ENCODE assay signal across 2 fruit fly cellular contexts in the genomic region with DNA sequence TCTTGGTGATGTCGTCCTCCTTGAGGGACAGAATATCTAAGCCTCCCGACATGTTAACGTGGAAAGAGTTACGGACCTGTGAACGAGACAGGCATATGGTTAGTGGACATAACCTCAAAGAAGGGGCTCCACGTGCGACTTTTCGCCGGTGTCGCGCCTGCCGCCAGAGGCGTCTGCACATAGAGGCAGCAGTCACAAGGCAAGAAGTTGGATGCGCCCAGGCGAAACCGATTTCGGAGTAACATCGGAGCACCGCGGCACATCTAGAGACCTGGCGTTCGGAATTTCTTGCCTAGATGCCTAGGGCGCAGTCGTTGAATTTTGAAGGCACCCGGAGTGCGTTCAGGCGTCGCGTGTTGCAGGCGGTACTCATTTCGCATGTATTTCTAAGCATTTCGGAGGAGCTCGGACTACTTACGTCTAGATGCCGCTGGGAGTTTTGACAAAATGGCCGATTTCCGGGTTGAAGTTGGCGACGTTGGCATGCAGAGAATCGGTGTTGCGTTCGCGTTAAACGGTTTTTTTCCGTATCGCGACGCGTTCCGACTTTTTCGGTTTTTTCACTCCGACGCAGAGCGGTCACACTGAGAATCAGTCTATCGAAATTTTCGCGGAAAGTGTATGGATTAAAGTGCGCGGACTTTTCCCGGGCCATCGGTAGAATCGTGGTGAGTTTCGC.
A peak's percentile ranks its signal among the peaks of the same experiment; 100 is the strongest.
TF ChIP-seq lines count a peak whose summit lies in the region.

Gene sta (minus strand): TSS at position 574 of the 679 bp plus-strand sequence.
Gene inc (plus strand): TSS at position 640 of the 679 bp plus-strand sequence.

TF ChIP-seq in whole organism, embryonic, 481 proteins besides CTCF, POLR2A, EP300 and RAD21 (continued from another document and continues in another):
- TF ChIP-seq sd (tag; optimal IDR thresholded peaks at IDR 0.05; lab: Kevin White, UChicago) = peak; percentile 78
- peak; percentile 97 for TF ChIP-seq phol (tag; optimal IDR thresholded peaks at IDR 0.05; lab: Kevin White, UChicago)
- TF ChIP-seq HLHmδ (GFP tag; optimal IDR thresholded peaks at IDR 0.05; lab: Kevin White, UChicago) = peak; percentile 95
- peak; percentile 58; the same call in 1 of the 3 replicates for TF ChIP-seq gce (GFP tag; IDR thresholded peaks at IDR 0.05; lab: Robert Waterston, UW)
- TF ChIP-seq CG7987 (GFP tag; optimal IDR thresholded peaks at IDR 0.05; lab: Kevin White, UChicago) = peak; percentile 91
- no peak for TF ChIP-seq sc (optimal IDR thresholded peaks at IDR 0.05; lab: Kevin White, UChicago)
- peak; percentile 31 for TF ChIP-seq sc (GFP tag; optimal IDR thresholded peaks at IDR 0.05; lab: Kevin White, UChicago)
- peak; percentile 73 for TF ChIP-seq CG31365 (tag; optimal IDR thresholded peaks at IDR 0.05; lab: Kevin White, UChicago)
- TF ChIP-seq CoRest (tag; optimal IDR thresholded peaks at IDR 0.05; lab: Kevin White, UChicago) = peak; percentile 44
- peak; percentile 34 for TF ChIP-seq CG8290 (GFP tag; optimal IDR thresholded peaks at IDR 0.05; lab: Kevin White, UChicago)
- peak in 1 of 2 experiments; percentile 91 for TF ChIP-seq CG8290 (tag; optimal IDR thresholded peaks at IDR 0.05; lab: Kevin White, UChicago)
- peak; percentile 65 for TF ChIP-seq CG2678 (tag; optimal IDR thresholded peaks at IDR 0.05; lab: Kevin White, UChicago)
- peak; percentile 34 for TF ChIP-seq CG12155 (GFP tag; optimal IDR thresholded peaks at IDR 0.05; lab: Kevin White, UChicago)
- peak; percentile 75 for TF ChIP-seq NfI (GFP tag; optimal IDR thresholded peaks at IDR 0.05; lab: Kevin White, UChicago)
- TF ChIP-seq CG6683 (GFP tag; optimal IDR thresholded peaks at IDR 0.05; lab: Kevin White, UChicago) = peak; percentile 56
- TF ChIP-seq tio (GFP tag; optimal IDR thresholded peaks at IDR 0.05; lab: Kevin White, UChicago) = no peak
- TF ChIP-seq CG30431 (GFP tag; optimal IDR thresholded peaks at IDR 0.05; lab: Kevin White, UChicago) = peak; percentile 26
- no peak for TF ChIP-seq CG10959 (GFP tag; IDR thresholded peaks at IDR 0.05; lab: Robert Waterston, UW)
- peak; percentile 50 for TF ChIP-seq Dek (tag; optimal IDR thresholded peaks at IDR 0.05; lab: Kevin White, UChicago)
- peak; percentile 35 for TF ChIP-seq CG31224 (GFP tag; IDR thresholded peaks at IDR 0.05; lab: Robert Waterston, UW)
- peak; percentile 38 to 44 for TF ChIP-seq chif (GFP tag; optimal IDR thresholded peaks at IDR 0.05; lab: Kevin White, UChicago)
- 0 out of 2 replicates have a peak, but pooled peaks have one; percentile 26 for TF ChIP-seq ato (GFP tag; IDR thresholded peaks at IDR 0.05; lab: Robert Waterston, UW; ENCODE audit: partially characterized antibody)
- peak; percentile 85 for TF ChIP-seq HmgZ (tag; optimal IDR thresholded peaks at IDR 0.05; lab: Kevin White, UChicago)
- peak; percentile 35 for TF ChIP-seq CG1647 (GFP tag; optimal IDR thresholded peaks at IDR 0.05; lab: Kevin White, UChicago)
- peak; percentile 35 for TF ChIP-seq tap (tag; optimal IDR thresholded peaks at IDR 0.05; lab: Kevin White, UChicago)
- no peak for TF ChIP-seq Trl (optimal IDR thresholded peaks at IDR 0.05; lab: Kevin White, UChicago)
- TF ChIP-seq Trl (GFP tag; optimal IDR thresholded peaks at IDR 0.05; lab: Kevin White, UChicago) = peak; percentile 63
- TF ChIP-seq Bdp1 (GFP tag; optimal IDR thresholded peaks at IDR 0.05; lab: Kevin White, UChicago) = peak; percentile 27
- TF ChIP-seq CG8089 (GFP tag; optimal IDR thresholded peaks at IDR 0.05; lab: Kevin White, UChicago) = peak; percentile 45
- TF ChIP-seq Atf6 (GFP tag; IDR thresholded peaks at IDR 0.05; lab: Robert Waterston, UW) = peak; percentile 67
- TF ChIP-seq CG34422 (GFP tag; IDR thresholded peaks at IDR 0.05; lab: Robert Waterston, UW) = peak; percentile 80; the same call in 2 of the 3 replicates
- TF ChIP-seq MBD-R2 (GFP tag; IDR thresholded peaks at IDR 0.05; lab: Robert Waterston, UW) = peak; percentile 61
- peak; percentile 74 for TF ChIP-seq BEAF-32 (GFP tag; optimal IDR thresholded peaks at IDR 0.05; lab: Kevin White, UChicago)
- no peak for TF ChIP-seq Ravus (GFP tag; IDR thresholded peaks at IDR 0.05; lab: Robert Waterston, UW)
- peak; percentile 37 for TF ChIP-seq ac (GFP tag; optimal IDR thresholded peaks at IDR 0.05; lab: Kevin White, UChicago)
- peak; percentile 53 for TF ChIP-seq Hr51 (GFP tag; optimal IDR thresholded peaks at IDR 0.05; lab: Kevin White, UChicago)
- peak; percentile 66 for TF ChIP-seq CG2202 (tag; optimal IDR thresholded peaks at IDR 0.05; lab: Kevin White, UChicago)
- peak; percentile 64 for TF ChIP-seq Bgb (GFP tag; IDR thresholded peaks at IDR 0.05; lab: Robert Waterston, UW; ENCODE audit: partially characterized antibody)
- peak; percentile 32; the same call in 1 of the 2 replicates for TF ChIP-seq lmd (GFP tag; IDR thresholded peaks at IDR 0.05; lab: Robert Waterston, UW)
- TF ChIP-seq ara (GFP tag; IDR thresholded peaks at IDR 0.05; lab: Robert Waterston, UW) = no peak
- no peak for TF ChIP-seq Kr (GFP tag; optimal IDR thresholded peaks at IDR 0.05; lab: Kevin White, UChicago)
- TF ChIP-seq CG8944 (GFP tag; optimal IDR thresholded peaks at IDR 0.05; lab: Kevin White, UChicago) = peak; percentile 15
- peak; percentile 67 for TF ChIP-seq Vsx1 (GFP tag; optimal IDR thresholded peaks at IDR 0.05; lab: Kevin White, UChicago)
- TF ChIP-seq CG6254 (GFP tag; optimal IDR thresholded peaks at IDR 0.05; lab: Kevin White, UChicago) = peak; percentile 48
- peak; percentile 87 for TF ChIP-seq caup (GFP tag; optimal IDR thresholded peaks at IDR 0.05; lab: Kevin White, UChicago; ENCODE audit: severe bottlenecking)
- peak; percentile 12 for TF ChIP-seq CG6654 (GFP tag; optimal IDR thresholded peaks at IDR 0.05; lab: Kevin White, UChicago)
- peak; percentile 61 for TF ChIP-seq CG12104 (GFP tag; optimal IDR thresholded peaks at IDR 0.05; lab: Kevin White, UChicago)
- peak; percentile 76 for TF ChIP-seq wek (GFP tag; optimal IDR thresholded peaks at IDR 0.05; lab: Kevin White, UChicago)
- no peak for TF ChIP-seq Elba2 (GFP tag; optimal IDR thresholded peaks at IDR 0.05; lab: Kevin White, UChicago)
- peak; percentile 22 for TF ChIP-seq Six4 (GFP tag; optimal IDR thresholded peaks at IDR 0.05; lab: Kevin White, UChicago)
- TF ChIP-seq vfl (GFP tag; optimal IDR thresholded peaks at IDR 0.05; lab: Kevin White, UChicago) = peak; percentile 42
- no peak for TF ChIP-seq CG32772 (GFP tag; IDR thresholded peaks at IDR 0.05; lab: Robert Waterston, UW)
- TF ChIP-seq Atf3 (GFP tag; optimal IDR thresholded peaks at IDR 0.05; lab: Kevin White, UChicago) = no peak
- TF ChIP-seq CG2199 (GFP tag; IDR thresholded peaks at IDR 0.05; lab: Robert Waterston, UW) = 0 out of 3 replicates have a peak, but pooled peaks have one; percentile 16
- TF ChIP-seq tin (GFP tag; optimal IDR thresholded peaks at IDR 0.05; lab: Kevin White, UChicago) = peak; percentile 31
- peak; percentile 54 for TF ChIP-seq D19B (GFP tag; optimal IDR thresholded peaks at IDR 0.05; lab: Kevin White, UChicago)
- TF ChIP-seq D19A (tag; optimal IDR thresholded peaks at IDR 0.05; lab: Kevin White, UChicago) = peak; percentile 15
- TF ChIP-seq H15 (GFP tag; IDR thresholded peaks at IDR 0.05; lab: Robert Waterston, UW) = 0 out of 3 replicates have a peak, but pooled peaks have one; percentile 23
- peak; percentile 42; the same call in 1 of the 3 replicates for TF ChIP-seq Doc3 (GFP tag; IDR thresholded peaks at IDR 0.05; lab: Robert Waterston, UW; ENCODE audit: partially characterized antibody)

TF ChIP-seq in whole organism, prepupa, 60 proteins besides CTCF, POLR2A, EP300 and RAD21 (continued from another document):
- TF ChIP-seq CG15336 (GFP tag; IDR thresholded peaks at IDR 0.05; lab: Robert Waterston, UW) = peak; percentile 14; the same call in 1 of the 2 replicates
- TF ChIP-seq OdsH (GFP tag; optimal IDR thresholded peaks at IDR 0.05; lab: Kevin White, UChicago) = peak; percentile 26
- TF ChIP-seq Smox (GFP tag; optimal IDR thresholded peaks at IDR 0.05; lab: Kevin White, UChicago) = peak; percentile 31
- TF ChIP-seq Ets21C (GFP tag; optimal IDR thresholded peaks at IDR 0.05; lab: Kevin White, UChicago) = peak; percentile 12
- TF ChIP-seq dsx (GFP tag; optimal IDR thresholded peaks at IDR 0.05; lab: Kevin White, UChicago; ENCODE audit: poor library complexity, severe bottlenecking) = peak; percentile 38
- peak; percentile 25 for TF ChIP-seq CG31627 (GFP tag; optimal IDR thresholded peaks at IDR 0.05; lab: Kevin White, UChicago)
- TF ChIP-seq Ets96B (tag; optimal IDR thresholded peaks at IDR 0.05; lab: Kevin White, UChicago) = peak; percentile 20
- TF ChIP-seq pdm3 (GFP tag; optimal IDR thresholded peaks at IDR 0.05; lab: Kevin White, UChicago) = peak; percentile 34
- TF ChIP-seq CG11902 (GFP tag; optimal IDR thresholded peaks at IDR 0.05; lab: Kevin White, UChicago) = no peak
- peak; percentile 35 for TF ChIP-seq fkh (GFP tag; optimal IDR thresholded peaks at IDR 0.05; lab: Kevin White, UChicago)
- no peak for TF ChIP-seq Lpt (GFP tag; optimal IDR thresholded peaks at IDR 0.05; lab: Kevin White, UChicago)
- peak; percentile 70 to 76 for TF ChIP-seq ss (GFP tag; optimal IDR thresholded peaks at IDR 0.05; lab: Kevin White, UChicago)
- TF ChIP-seq fd59A (GFP tag; optimal IDR thresholded peaks at IDR 0.05; lab: Kevin White, UChicago) = peak; percentile 11
